Worm (Caenorhabditis elegans) whole organism, L1 larva: ENCODE measurements around the gene nhr-19.

ENCODE experiments used
- C04F5.9 ChIP-seq: sonication (generic microtip); optimal IDR thresholded peaks from 2 replicates; lab custom pipeline; 2016; ENCODE audit warnings: missing genetic modification characterization, missing compliant biosample characterization
- C16A3.4 ChIP-seq: fragments of 150-350 bp; optimal IDR thresholded peaks from 2 replicates; lab custom pipeline; 2014; ENCODE audit warnings: missing biosample characterization, missing genetic modification characterization
- C34B4.2 ChIP-seq: sonication (generic microtip); optimal IDR thresholded peaks from 2 replicates; lab custom pipeline; 2017; ENCODE audit warnings: mild to moderate bottlenecking, missing genetic modification characterization, missing compliant biosample characterization
- F16B12.6 ChIP-seq: fragments of 150-350 bp; optimal IDR thresholded peaks from 2 replicates; lab custom pipeline; 2014; ENCODE audit warnings: missing biosample characterization, missing genetic modification characterization
- aha-1 ChIP-seq: fragments of 150-350 bp; optimal IDR thresholded peaks from 2 replicates; lab custom pipeline; 2014; ENCODE audit warnings: missing biosample characterization, missing genetic modification characterization
- alr-1 ChIP-seq: fragments of 200-800 bp; sonication (Bioruptor generic); optimal IDR thresholded peaks from 2 replicates; lab custom pipeline; 2018; ENCODE audit warnings: borderline replicate concordance, mild to moderate bottlenecking, missing genetic modification characterization, missing compliant biosample characterization
- aly-2 ChIP-seq: fragments of 150-350 bp; optimal IDR thresholded peaks from 2 replicates; lab custom pipeline; 2014; ENCODE audit warnings: missing biosample characterization, missing genetic modification characterization
- ama-1 ChIP-seq: fragments of 150-350 bp; optimal IDR thresholded peaks from 2 replicates; lab custom pipeline; 2014
- blmp-1 ChIP-seq: fragments of 150-350 bp; optimal IDR thresholded peaks from 2 replicates; lab custom pipeline; 2014; ENCODE audit warnings: missing biosample characterization, missing genetic modification characterization
- ceh-63 ChIP-seq: fragments of 200-800 bp; sonication (Bioruptor generic); optimal IDR thresholded peaks from 2 replicates; lab custom pipeline; 2018; ENCODE audit warnings: mild to moderate bottlenecking, missing genetic modification characterization, missing compliant biosample characterization
- ceh-90 ChIP-seq: sonication (generic microtip); optimal IDR thresholded peaks from 2 replicates; lab custom pipeline; 2016; ENCODE audit warnings: missing genetic modification characterization, missing compliant biosample characterization
- dpl-1 ChIP-seq, 3 experiments: fragments of 150-350 bp in 2 of 3; sonication (generic microtip) in 1 of 3; optimal IDR thresholded peaks; 2 replicates each; lab custom pipeline; 2014 to 2017; ENCODE audit warnings: missing biosample characterization in 3 of 3, missing genetic modification characterization in 3 of 3, missing genetic modification reagents in 3 of 3
- dsc-1 ChIP-seq: sonication (generic microtip); optimal IDR thresholded peaks from 2 replicates; lab custom pipeline; 2016; ENCODE audit warnings: mild to moderate bottlenecking, missing genetic modification characterization, missing compliant biosample characterization
- efl-1 ChIP-seq, 4 experiments: fragments of 150-350 bp; optimal IDR thresholded peaks in 3 of 4; peaks in 1 of 4; 1 replicate in 1 of 4; 2 replicates in 3 of 4; lab custom pipeline; 2014; ENCODE audit warnings: missing biosample characterization in 2 of 4, missing genetic modification characterization in 2 of 4, missing genetic modification reagents in 2 of 4
- efl-3 ChIP-seq: fragments of 200-800 bp; sonication (Bioruptor generic); optimal IDR thresholded peaks from 2 replicates; lab custom pipeline; 2018; ENCODE audit warnings: mild to moderate bottlenecking, missing genetic modification characterization, missing compliant biosample characterization
- egl-13 ChIP-seq: sonication (generic microtip); optimal IDR thresholded peaks from 2 replicates; lab custom pipeline; 2016; ENCODE audit warnings: missing genotype, missing genetic modification reagents, missing genetic modification characterization, missing compliant biosample characterization
- egl-27 ChIP-seq, 2 experiments: fragments of 150-350 bp in 1 of 2; sonication (generic microtip); optimal IDR thresholded peaks; 3 replicates each; lab custom pipeline; 2017 to 2018; ENCODE audit warnings: missing biosample characterization in 2 of 2, missing genetic modification characterization in 2 of 2, missing genetic modification reagents in 2 of 2
- fkh-10 ChIP-seq: sonication (generic microtip); optimal IDR thresholded peaks from 2 replicates; lab custom pipeline; 2017; ENCODE audit warnings: missing biosample characterization, missing genetic modification reagents, missing genetic modification characterization
- fkh-4 ChIP-seq: sonication (generic microtip); optimal IDR thresholded peaks from 2 replicates; lab custom pipeline; 2016; ENCODE audit warnings: missing compliant biosample characterization, missing genetic modification characterization, borderline replicate concordance
- grh-1 ChIP-seq: fragments of 200-800 bp; sonication (Bioruptor generic); IDR thresholded peaks from 2 replicates; pipeline ENCODE4 v1.3.6; 2022; ENCODE audit warnings: missing genetic modification reagents, missing genetic modification characterization, missing compliant biosample characterization
- irx-1 ChIP-seq: sonication (generic microtip); optimal IDR thresholded peaks from 2 replicates; lab custom pipeline; 2016; ENCODE audit warnings: missing genetic modification characterization, missing compliant biosample characterization
- isw-1 ChIP-seq: fragments of 200-800 bp; sonication (Bioruptor generic); IDR thresholded peaks from 2 replicates; pipeline ENCODE4 v1.3.6; 2022; ENCODE audit warnings: missing genetic modification characterization, missing compliant biosample characterization
- lin-14 ChIP-seq: fragments of 200-800 bp; sonication (Bioruptor generic); optimal IDR thresholded peaks from 2 replicates; lab custom pipeline; 2018; ENCODE audit warnings: mild to moderate bottlenecking, missing genetic modification characterization, moderate library complexity, missing compliant biosample characterization
- lir-3 ChIP-seq: sonication (generic microtip); optimal IDR thresholded peaks from 2 replicates; lab custom pipeline; 2016; ENCODE audit warnings: mild to moderate bottlenecking, missing genetic modification characterization, moderate library complexity, missing compliant biosample characterization; ENCODE audit not compliant: poor library complexity
- mab-9 ChIP-seq: fragments of 200-800 bp; sonication (Bioruptor generic); IDR thresholded peaks from 2 replicates; pipeline ENCODE4 v1.3.6; 2022; ENCODE audit warnings: missing genetic modification reagents, missing genetic modification characterization, missing compliant biosample characterization
- mdl-1 ChIP-seq, 2 experiments: fragments of 150-350 bp; optimal IDR thresholded peaks; 2 replicates each; lab custom pipeline; 2014 to 2017; ENCODE audit warnings: missing biosample characterization in 2 of 2, missing genetic modification characterization in 2 of 2, inconsistent platforms in 1 of 2
- mep-1 ChIP-seq: fragments of 150-350 bp; optimal IDR thresholded peaks from 2 replicates; lab custom pipeline; 2014; ENCODE audit warnings: missing biosample characterization, missing genetic modification characterization
- nhr-11 ChIP-seq: fragments of 150-350 bp; optimal IDR thresholded peaks from 2 replicates; lab custom pipeline; 2014; ENCODE audit warnings: missing biosample characterization, missing genetic modification characterization
- nhr-12 ChIP-seq: sonication (generic microtip); optimal IDR thresholded peaks from 2 replicates; lab custom pipeline; 2017; ENCODE audit warnings: missing biosample characterization, missing genetic modification characterization
- nhr-19 ChIP-seq: fragments of 200-800 bp; sonication (Bioruptor generic); conservative IDR thresholded peaks from 2 replicates; pipeline ENCODE4 v1.3.6; 2022; ENCODE audit warnings: missing genetic modification characterization, missing compliant biosample characterization
- nhr-20 ChIP-seq: sonication (generic microtip); optimal IDR thresholded peaks from 2 replicates; lab custom pipeline; 2016; ENCODE audit warnings: mild to moderate bottlenecking, missing genetic modification characterization, missing compliant biosample characterization
- nhr-237 ChIP-seq: fragments of 150-350 bp; optimal IDR thresholded peaks from 2 replicates; lab custom pipeline; 2014; ENCODE audit warnings: missing biosample characterization, missing genetic modification characterization
- nhr-28 ChIP-seq: fragments of 150-350 bp; optimal IDR thresholded peaks from 2 replicates; lab custom pipeline; 2014; ENCODE audit warnings: missing biosample characterization, missing genetic modification characterization
- nhr-76 ChIP-seq: sonication (generic microtip); optimal IDR thresholded peaks from 2 replicates; lab custom pipeline; 2017; ENCODE audit warnings: missing biosample characterization, missing genetic modification characterization
- nhr-77 ChIP-seq: fragments of 150-350 bp; optimal IDR thresholded peaks from 2 replicates; lab custom pipeline; 2014; ENCODE audit warnings: missing biosample characterization, missing genetic modification characterization
- nhr-85 ChIP-seq: sonication (generic microtip); peaks from one replicate; lab custom pipeline; 2016; ENCODE audit warnings: missing genetic modification characterization, inconsistent platforms, missing compliant biosample characterization
- nhr-90 ChIP-seq: sonication (generic microtip); optimal IDR thresholded peaks from 2 replicates; lab custom pipeline; 2016; ENCODE audit warnings: mild to moderate bottlenecking, missing genetic modification characterization, missing compliant biosample characterization; ENCODE audit not compliant: poor library complexity
- pag-3 ChIP-seq: sonication (generic microtip); optimal IDR thresholded peaks from 2 replicates; lab custom pipeline; 2017; ENCODE audit warnings: missing genetic modification characterization, mild to moderate bottlenecking, missing compliant biosample characterization, antibody characterized with exemption, borderline replicate concordance; ENCODE audit not compliant: insufficient read depth
- pqm-1 ChIP-seq: sonication (generic microtip); optimal IDR thresholded peaks from 3 replicates; lab custom pipeline; 2017; ENCODE audit warnings: missing biosample characterization, missing genetic modification characterization
- rnt-1 ChIP-seq: sonication (generic microtip); optimal IDR thresholded peaks from 2 replicates; lab custom pipeline; 2016; ENCODE audit warnings: mild to moderate bottlenecking, missing genetic modification characterization, moderate library complexity, missing compliant biosample characterization
- skn-1 ChIP-seq: fragments of 150-350 bp; optimal IDR thresholded peaks from 2 replicates; lab custom pipeline; 2014; ENCODE audit warnings: missing biosample characterization, missing genetic modification characterization
- snu-23 ChIP-seq: sonication (generic microtip); optimal IDR thresholded peaks from 2 replicates; lab custom pipeline; 2016; ENCODE audit warnings: missing genetic modification characterization, missing compliant biosample characterization
- sup-37 ChIP-seq: fragments of 200-800 bp; sonication (Bioruptor generic); optimal IDR thresholded peaks from 2 replicates; lab custom pipeline; 2018; ENCODE audit warnings: mild to moderate bottlenecking, missing genetic modification characterization, missing compliant biosample characterization
- tbx-2 ChIP-seq: sonication (generic microtip); optimal IDR thresholded peaks from 2 replicates; lab custom pipeline; 2016; ENCODE audit warnings: missing genetic modification characterization, missing compliant biosample characterization
- unc-130 ChIP-seq: fragments of 150-350 bp; optimal IDR thresholded peaks from 2 replicates; lab custom pipeline; 2017; ENCODE audit warnings: missing biosample characterization, missing genetic modification characterization, inconsistent platforms
- unc-30 ChIP-seq: sonication (generic microtip); optimal IDR thresholded peaks from 2 replicates; lab custom pipeline; 2017; ENCODE audit warnings: missing biosample characterization, missing genetic modification characterization
- unc-98 ChIP-seq: fragments of 200-800 bp; sonication (Bioruptor generic); IDR thresholded peaks from 2 replicates; pipeline ENCODE4 v1.3.6; 2022; ENCODE audit warnings: missing genetic modification characterization, missing compliant biosample characterization
- xbp-1 ChIP-seq: sonication (generic microtip); optimal IDR thresholded peaks from 2 replicates; lab custom pipeline; 2016; ENCODE audit warnings: missing genetic modification characterization, missing compliant biosample characterization
- zag-1 ChIP-seq: fragments of 150-350 bp; optimal IDR thresholded peaks from 2 replicates; lab custom pipeline; 2014; ENCODE audit warnings: missing biosample characterization, missing genetic modification characterization
- ztf-4 ChIP-seq: fragments of 150-350 bp; optimal IDR thresholded peaks from 2 replicates; lab custom pipeline; 2014; ENCODE audit warnings: missing biosample characterization, missing genetic modification characterization

Gene nhr-19

ce11 chrII:9604063-9604462 is 1.3 kb downstream of the nhr-19 start (continued):
- no peak for TF ChIP-seq unc-98 (GFP tag; lab: Robert Waterston, UW)
- no peak for TF ChIP-seq efl-3 (GFP tag; lab: Kevin White, UChicago)
- no peak for TF ChIP-seq nhr-237 (tag; lab: Kevin White, UChicago)
- TF ChIP-seq alr-1 (tag; lab: Kevin White, UChicago): no peak
- no peak for TF ChIP-seq egl-27 (tag; optimal IDR thresholded peaks at IDR 0.05; lab: Kevin White, UChicago)
- TF ChIP-seq ama-1 (lab: Kevin White, UChicago): peak; percentile 45
- TF ChIP-seq snu-23: peak; percentile 27
- no peak for TF ChIP-seq fkh-10 (GFP tag; lab: Kevin White, UChicago)
- no peak for TF ChIP-seq unc-130 (tag; lab: Kevin White, UChicago)
- TF ChIP-seq nhr-77 (tag; lab: Kevin White, UChicago): no peak
- no peak for TF ChIP-seq fkh-4 (tag; lab: Kevin White, UChicago)
- no peak for TF ChIP-seq lir-3
- no peak for TF ChIP-seq dsc-1
- no peak for TF ChIP-seq nhr-12
- TF ChIP-seq efl-1 (optimal IDR thresholded peaks at IDR 0.05; lab: Kevin White, UChicago): no peak
- TF ChIP-seq efl-1 (GFP tag; optimal IDR thresholded peaks at IDR 0.05 in 1 of 2; lab: Kevin White, UChicago): no peak
- TF ChIP-seq mdl-1 (tag; optimal IDR thresholded peaks at IDR 0.05; lab: Kevin White, UChicago): peak in 1 of 2 experiments; percentile 11
- TF ChIP-seq nhr-28 (tag; lab: Kevin White, UChicago): no peak
- TF ChIP-seq nhr-19 (GFP tag; lab: Robert Waterston, UW): peak; percentile 71
- no peak for TF ChIP-seq skn-1 (tag; lab: Kevin White, UChicago)
- no peak for TF ChIP-seq nhr-76 (tag; lab: Kevin White, UChicago)
- TF ChIP-seq egl-13: no peak
- no peak for TF ChIP-seq rnt-1 (tag; lab: Kevin White, UChicago)
- no peak for TF ChIP-seq pqm-1 (tag; lab: Kevin White, UChicago)
- no peak for TF ChIP-seq nhr-85 (tag; lab: Kevin White, UChicago)
- TF ChIP-seq isw-1 (GFP tag; lab: Robert Waterston, UW): no peak
- TF ChIP-seq mab-9: no peak
- no peak for TF ChIP-seq ceh-90 (tag; lab: Kevin White, UChicago)
- TF ChIP-seq grh-1: no peak
- TF ChIP-seq mep-1: no peak
- no peak for TF ChIP-seq pag-3 (tag; lab: Kevin White, UChicago)
- TF ChIP-seq, all 84 proteins: peak for 12

ce11 chrII:9603419-9603818 is 1.9 kb downstream of the nhr-19 start:
- TF ChIP-seq nhr-237 (tag; lab: Kevin White, UChicago) (peak; percentile 84), alr-1 (tag; lab: Kevin White, UChicago) (no peak), C34B4.2 (no peak), ztf-4 (tag; lab: Kevin White, UChicago) (peak; percentile 91), dsc-1 (peak; percentile 74), skn-1 (tag; lab: Kevin White, UChicago) (peak; percentile 94), sup-37 (GFP tag; lab: Kevin White, UChicago) (peak; percentile 66), tbx-2 (tag; lab: Kevin White, UChicago) (peak; percentile 96), nhr-19 (GFP tag; lab: Robert Waterston, UW) (peak; percentile 99), xbp-1 (peak; percentile 96), zag-1 (tag; lab: Kevin White, UChicago) (peak; percentile 69), F16B12.6 (tag; lab: Kevin White, UChicago) (peak; percentile 51), irx-1 (peak; percentile 93), mdl-1 (tag; optimal IDR thresholded peaks at IDR 0.05; lab: Kevin White, UChicago) (peak; percentile 95 to 100), mab-9 (peak; percentile 71), dpl-1 (GFP tag; optimal IDR thresholded peaks at IDR 0.05; lab: Kevin White, UChicago) (peak; percentile 71 to 79 (median 75)), snu-23 (peak; percentile 99), aly-2 (tag; lab: Kevin White, UChicago) (no peak), C04F5.9 (peak; percentile 73), C16A3.4 (tag; lab: Kevin White, UChicago) (peak; percentile 97), blmp-1 (tag; lab: Kevin White, UChicago) (peak; percentile 99), ama-1 (lab: Kevin White, UChicago) (peak; percentile 75), nhr-90 (peak; percentile 95), ceh-63 (GFP tag; lab: Kevin White, UChicago) (peak; percentile 29), lir-3 (peak; percentile 89), nhr-11 (peak; percentile 99), aha-1 (tag; lab: Kevin White, UChicago) (no peak), nhr-20 (tag; lab: Kevin White, UChicago) (peak; percentile 100), lin-14 (peak; percentile 99), unc-30 (tag; lab: Kevin White, UChicago) (peak; percentile 5), unc-98 (GFP tag; lab: Robert Waterston, UW) (0 out of 2 replicates have a peak, but pooled peaks have one; percentile 43), grh-1 (peak; percentile 85)
